Worm (Caenorhabditis elegans): ENCODE results near the gene alh-1.

DNA sequence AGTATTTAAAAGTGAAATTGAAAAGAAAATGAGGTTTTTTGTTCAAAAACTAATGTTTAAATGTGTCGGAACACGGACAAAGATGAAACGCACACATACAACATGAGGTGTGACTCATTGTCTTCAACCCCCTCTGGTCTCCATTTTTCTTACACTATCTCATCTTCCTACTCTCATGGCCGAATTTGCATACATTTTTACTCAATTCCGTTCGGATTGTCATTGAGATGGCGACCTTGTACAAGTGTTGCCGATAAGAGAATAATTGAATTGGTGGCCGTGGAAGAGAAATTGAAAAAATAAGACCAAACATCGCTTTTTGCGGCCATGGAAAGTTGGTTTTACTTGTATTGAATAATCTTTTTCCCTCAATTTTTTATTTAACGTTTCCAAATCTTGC lies 30.4 kb upstream of the alh-1 start, which contains the start of gene txbp-3:
- TF ChIP-seq lin-15B (tag; optimal IDR thresholded peaks at IDR 0.05) (no peak), madf-5 (GFP tag; IDR thresholded peaks at IDR 0.05) (no peak), unc-62 (GFP tag; optimal IDR thresholded peaks at IDR 0.05 in 1 of 2) (peak in 1 of 2 experiments; percentile 20), unc-62 (tag; optimal IDR thresholded peaks at IDR 0.05) (no peak)
